In genomic region chrV:10888153-10888552, ce11 we compare ENCODE assay signal across 5 worm cellular contexts.
TF ChIP-seq lines count a peak whose summit lies in the region.

No protein-coding gene starts in this region.

TF ChIP-seq in whole organism, L1 larva, 84 proteins besides CTCF, POLR2A, EP300 and RAD21:
- TF ChIP-seq aly-2 (tag; optimal IDR thresholded peaks at IDR 0.05; lab: Kevin White, UChicago): peak; percentile 48
- TF ChIP-seq ceh-90 (tag; optimal IDR thresholded peaks at IDR 0.05; lab: Kevin White, UChicago): no peak
- no peak for TF ChIP-seq mef-2 (tag; optimal IDR thresholded peaks at IDR 0.05; lab: Kevin White, UChicago)
- peak; percentile 56 for TF ChIP-seq dsc-1 (tag; optimal IDR thresholded peaks at IDR 0.05; lab: Kevin White, UChicago)

TF ChIP-seq in whole organism, L2 larva, 48 proteins besides CTCF, POLR2A, EP300 and RAD21:
- no peak for TF ChIP-seq ztf-1 (GFP tag; conservative IDR thresholded peaks at IDR 0.05; lab: Robert Waterston, UW)
- peak; percentile 11 for TF ChIP-seq sma-9 (GFP tag; optimal IDR thresholded peaks at IDR 0.05; lab: Kevin White, UChicago)
- no peak for TF ChIP-seq sma-9 (tag; optimal IDR thresholded peaks at IDR 0.05; lab: Kevin White, UChicago)
- TF ChIP-seq ceh-16 (tag; optimal IDR thresholded peaks at IDR 0.05; lab: Kevin White, UChicago): no peak
- no peak for TF ChIP-seq mab-5 (tag; optimal IDR thresholded peaks at IDR 0.05; lab: Kevin White, UChicago)
- TF ChIP-seq nhr-10 (tag; optimal IDR thresholded peaks at IDR 0.05; lab: Kevin White, UChicago): no peak
- TF ChIP-seq elt-1 (tag; optimal IDR thresholded peaks at IDR 0.05; lab: Kevin White, UChicago): no peak
- TF ChIP-seq alr-1 (tag; optimal IDR thresholded peaks at IDR 0.05; lab: Kevin White, UChicago): no peak
TF ChIP-seq in whole organism, L2 larva: peak in this region for 1.

TF ChIP-seq in whole organism, L3 larva, 47 proteins besides CTCF, POLR2A, EP300 and RAD21:
- no peak for TF ChIP-seq egl-27 (tag; optimal IDR thresholded peaks at IDR 0.05; lab: Kevin White, UChicago)
- peak; percentile 23 for TF ChIP-seq nhr-43 (tag; optimal IDR thresholded peaks at IDR 0.05; lab: Kevin White, UChicago; ENCODE audit: poor library complexity, severe bottlenecking)
TF ChIP-seq in whole organism, L3 larva: peak in this region for 1.

TF ChIP-seq in whole organism, L4 larva, 104 proteins besides CTCF, POLR2A, EP300 and RAD21:
- peak; percentile 52 for TF ChIP-seq ama-1 (optimal IDR thresholded peaks at IDR 0.05; lab: Kevin White, UChicago)
- TF ChIP-seq daf-16 (GFP tag; optimal IDR thresholded peaks at IDR 0.05; lab: Kevin White, UChicago): no peak
- peak; percentile 15 for TF ChIP-seq daf-16 (tag; optimal IDR thresholded peaks at IDR 0.05; lab: Kevin White, UChicago)
- no peak for TF ChIP-seq ctbp-1 (GFP tag; IDR thresholded peaks at IDR 0.05; lab: Robert Waterston, UW)
TF ChIP-seq in whole organism, L4 larva: peak in this region for 2.

TF ChIP-seq in whole organism, young adult, 124 proteins besides CTCF, POLR2A, EP300 and RAD21:
- peak; percentile 20; the same call in 1 of the 2 replicates for TF ChIP-seq Y53G8AR.9 (GFP tag; conservative IDR thresholded peaks at IDR 0.05; lab: Robert Waterston, UW)
- TF ChIP-seq atf-7 (tag; optimal IDR thresholded peaks at IDR 0.05; lab: Kevin White, UChicago): peak; percentile 3
- TF ChIP-seq F23B12.7 (tag; optimal IDR thresholded peaks at IDR 0.05; lab: Kevin White, UChicago; ENCODE audit: insufficient read depth): no peak
- TF ChIP-seq F39B2.1 (GFP tag; IDR thresholded peaks at IDR 0.05; lab: Robert Waterston, UW): no peak
- TF ChIP-seq attf-6 (GFP tag; IDR thresholded peaks at IDR 0.05; lab: Robert Waterston, UW): no peak
- TF ChIP-seq madf-6 (GFP tag; IDR thresholded peaks at IDR 0.05; lab: Robert Waterston, UW): no peak
